Fruit fly (Drosophila melanogaster): Measurements from ENCODE around the gene CG8492.

Gene CG8492

DNA sequence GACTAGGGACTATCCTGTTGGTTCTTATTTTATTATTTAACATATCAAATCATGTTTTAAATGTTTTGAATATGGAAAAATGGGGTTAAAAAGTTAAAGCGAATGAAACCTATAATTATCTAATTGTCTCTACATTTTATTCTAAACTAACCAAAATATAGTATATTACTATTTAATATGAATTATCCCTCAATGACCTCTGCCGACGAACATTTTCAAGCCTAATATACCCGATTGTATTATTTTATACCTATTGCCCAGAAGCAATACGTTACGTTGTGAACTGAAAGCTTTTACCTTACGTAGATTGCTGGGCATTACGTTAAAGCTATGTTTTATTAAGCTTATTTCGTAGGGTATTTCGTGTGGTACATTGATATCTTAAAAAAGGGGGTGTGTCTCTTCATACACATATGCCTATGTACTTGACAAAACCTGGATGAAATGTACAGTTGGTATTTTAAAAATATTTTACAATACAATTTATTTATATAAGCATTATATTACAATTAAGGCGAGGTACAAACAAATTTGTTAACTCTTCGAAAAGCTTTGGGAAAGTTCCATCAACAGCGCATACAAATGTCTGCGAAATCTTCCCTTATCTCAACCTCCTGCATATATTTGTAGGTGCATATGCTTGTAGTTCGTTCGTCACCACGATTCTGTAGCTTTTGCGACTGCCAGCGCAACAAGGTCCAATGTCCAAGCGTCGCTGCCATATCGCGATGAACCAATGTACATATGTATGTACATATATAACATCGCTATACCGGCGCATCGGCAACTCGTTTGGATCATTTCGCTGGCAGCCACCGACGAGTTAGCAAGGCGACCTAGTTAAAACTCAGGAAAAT, 13.2 kb downstream of the CG8492 start, which contains the start of gene Mcad (continued):
- no peak for TF ChIP-seq CG2129 (GFP tag; IDR thresholded peaks at IDR 0.05; ENCODE audit: partially characterized antibody)
- no peak; the same call in 1 of the 2 replicates for TF ChIP-seq CG8765 (GFP tag; IDR thresholded peaks at IDR 0.05)
- TF ChIP-seq CG17568 (GFP tag; optimal IDR thresholded peaks at IDR 0.05) = peak; percentile 77
- no peak for TF ChIP-seq CG4707 (GFP tag; optimal IDR thresholded peaks at IDR 0.05)
- peak; percentile 88 for TF ChIP-seq lmd (GFP tag; IDR thresholded peaks at IDR 0.05)
- TF ChIP-seq wek (GFP tag; optimal IDR thresholded peaks at IDR 0.05) = peak; percentile 18
- no peak for TF ChIP-seq inv (GFP tag; IDR thresholded peaks at IDR 0.05; ENCODE audit: partially characterized antibody)
- 0 out of 3 replicates have a peak, but pooled peaks have one; percentile 5 for TF ChIP-seq sr (GFP tag; IDR thresholded peaks at IDR 0.05)
- TF ChIP-seq CG5953 (GFP tag; IDR thresholded peaks at IDR 0.05) = peak; percentile 78
- peak; percentile 95 for TF ChIP-seq HLH3B (GFP tag; IDR thresholded peaks at IDR 0.05)
- peak; percentile 71 for TF ChIP-seq CG12219 (GFP tag; optimal IDR thresholded peaks at IDR 0.05)
- peak; percentile 55 for TF ChIP-seq Bteb2 (GFP tag; optimal IDR thresholded peaks at IDR 0.05)
- TF ChIP-seq zen2 (GFP tag; IDR thresholded peaks at IDR 0.05; ENCODE audit: partially characterized antibody) = no peak
- peak; percentile 79 for TF ChIP-seq CG14050 (GFP tag; IDR thresholded peaks at IDR 0.05)
- peak; percentile 47 for TF ChIP-seq Ets97D (GFP tag; optimal IDR thresholded peaks at IDR 0.05)
- no peak for TF ChIP-seq usp (GFP tag; optimal IDR thresholded peaks at IDR 0.05)
- peak; percentile 73 for TF ChIP-seq sug (tag; optimal IDR thresholded peaks at IDR 0.05)
- TF ChIP-seq eve (GFP tag; optimal IDR thresholded peaks at IDR 0.05) = no peak
- peak; percentile 74 for TF ChIP-seq CG17829 (tag; optimal IDR thresholded peaks at IDR 0.05)
- peak; percentile 97 for TF ChIP-seq ind (GFP tag; optimal IDR thresholded peaks at IDR 0.05)
- peak; percentile 63; the same call in 2 of the 3 replicates for TF ChIP-seq jigr1 (GFP tag; IDR thresholded peaks at IDR 0.05)
- peak; percentile 93 for TF ChIP-seq CG14441 (GFP tag; IDR thresholded peaks at IDR 0.05)
- TF ChIP-seq CG31441 (GFP tag; IDR thresholded peaks at IDR 0.05) = peak; percentile 93
- no peak for TF ChIP-seq amos (GFP tag; IDR thresholded peaks at IDR 0.05; ENCODE audit: partially characterized antibody)
- peak; percentile 85 for TF ChIP-seq lilli (GFP tag; optimal IDR thresholded peaks at IDR 0.05)
- TF ChIP-seq scrt (GFP tag; optimal IDR thresholded peaks at IDR 0.05) = peak; percentile 92
- peak; percentile 90 for TF ChIP-seq CG12659 (GFP tag; optimal IDR thresholded peaks at IDR 0.05)
- TF ChIP-seq CG7928 (GFP tag; optimal IDR thresholded peaks at IDR 0.05) = peak; percentile 57
- TF ChIP-seq Sox100B (GFP tag; optimal IDR thresholded peaks at IDR 0.05) = peak; percentile 97
- TF ChIP-seq Fer1 (GFP tag; optimal IDR thresholded peaks at IDR 0.05) = peak; percentile 97
- peak; percentile 91 for TF ChIP-seq CG6854 (GFP tag; optimal IDR thresholded peaks at IDR 0.05)
- TF ChIP-seq salm (tag; optimal IDR thresholded peaks at IDR 0.05) = peak; percentile 70
- TF ChIP-seq CG13775 (GFP tag; optimal IDR thresholded peaks at IDR 0.05) = peak; percentile 72
- TF ChIP-seq dm (GFP tag; optimal IDR thresholded peaks at IDR 0.05) = no peak
- no peak for TF ChIP-seq en (GFP tag; optimal IDR thresholded peaks at IDR 0.05)
- peak in 1 of 2 experiments; percentile 37 for TF ChIP-seq crp (GFP tag; optimal IDR thresholded peaks at IDR 0.05)
- TF ChIP-seq D19B (GFP tag; optimal IDR thresholded peaks at IDR 0.05) = peak; percentile 100
- peak; percentile 60 for TF ChIP-seq GATAe (GFP tag; conservative IDR thresholded peaks at IDR 0.05)
- no peak for TF ChIP-seq NC2α (GFP tag; optimal IDR thresholded peaks at IDR 0.05)
- TF ChIP-seq schlank (tag; optimal IDR thresholded peaks at IDR 0.05) = peak; percentile 67
- TF ChIP-seq cg (GFP tag; optimal IDR thresholded peaks at IDR 0.05) = no peak
- TF ChIP-seq ci (GFP tag; IDR thresholded peaks at IDR 0.05) = peak; percentile 81
- TF ChIP-seq Camta (GFP tag; optimal IDR thresholded peaks at IDR 0.05) = peak; percentile 57
- peak; percentile 64 for TF ChIP-seq gt (GFP tag; IDR thresholded peaks at IDR 0.05)
- TF ChIP-seq CG10462 (GFP tag; optimal IDR thresholded peaks at IDR 0.05) = peak; percentile 44
- TF ChIP-seq HLH54F (GFP tag; optimal IDR thresholded peaks at IDR 0.05) = peak; percentile 65
- peak; percentile 76 for TF ChIP-seq Chrac-16 (GFP tag; optimal IDR thresholded peaks at IDR 0.05)
- no peak for TF ChIP-seq Scr (GFP tag; IDR thresholded peaks at IDR 0.05; ENCODE audit: partially characterized antibody)
- no peak for TF ChIP-seq fd102C (GFP tag; optimal IDR thresholded peaks at IDR 0.05)

Data from whole organism, embryonic.